Worm (Caenorhabditis elegans): ENCODE data around the gene T20D4.10.
"Not testable (repeated sequence)": the region's sequence is repeated elsewhere in the genome, so short reads cannot be mapped to it uniquely, and the experiment has no call there.

DNA sequence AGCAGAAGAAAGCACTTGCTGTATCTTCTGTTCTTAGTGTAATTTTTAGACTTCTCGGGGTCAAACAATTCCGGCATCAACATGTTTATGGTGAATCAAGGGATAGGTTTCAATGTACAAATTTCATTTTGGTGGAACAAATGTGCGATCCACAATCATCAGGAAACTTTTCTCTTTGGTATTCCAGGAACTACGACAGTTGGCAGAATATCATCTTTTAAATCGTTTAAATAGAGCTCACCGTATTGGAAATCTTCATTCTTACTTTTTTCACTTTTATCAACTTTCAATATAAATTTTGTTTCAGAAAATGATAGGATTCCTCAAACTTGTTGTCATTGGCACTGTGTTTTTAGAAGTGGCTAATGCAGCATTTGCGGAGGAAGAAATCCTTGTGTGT lies 3.3 kb upstream of the T20D4.10 start, which contains the start of gene T20D4.12:
- not testable (repeated sequence) for TF ChIP-seq nfya-2 (GFP tag; IDR thresholded peaks at IDR 0.05); ztf-22 (GFP tag; optimal IDR thresholded peaks at IDR 0.05); mcd-1 (GFP tag; IDR thresholded peaks at IDR 0.05); F55B11.4 (tag; optimal IDR thresholded peaks at IDR 0.05; ENCODE audit: borderline replicate concordance, insufficient read depth); mel-28 (tag; optimal IDR thresholded peaks at IDR 0.05; ENCODE audit: borderline replicate concordance); tbp1 (GFP tag; optimal IDR thresholded peaks at IDR 0.05); ZK185.1 (tag; optimal IDR thresholded peaks at IDR 0.05; ENCODE audit: poor library complexity, severe bottlenecking); nfya-1 (tag; optimal IDR thresholded peaks at IDR 0.05; ENCODE audit: borderline replicate concordance, insufficient read depth); unc-130 (GFP tag; optimal IDR thresholded peaks at IDR 0.05); unc-62 (GFP tag; optimal IDR thresholded peaks at IDR 0.05)
